Worm (Caenorhabditis elegans) whole organism, mixed stage, embryonic: ENCODE results near the gene ZK892.4.

ENCODE experiments used
- M03D4.4 ChIP-seq: sonication (generic microtip); optimal IDR thresholded peaks from 2 replicates; lab custom pipeline; 2017; ENCODE audit warnings: mild to moderate bottlenecking, missing genetic modification characterization, missing compliant biosample characterization
- bed-3 ChIP-seq: fragments of 200-800 bp; sonication (Bioruptor generic); optimal IDR thresholded peaks from 3 replicates; lab custom pipeline; 2018; ENCODE audit warnings: mild to moderate bottlenecking, missing genetic modification characterization, moderate library complexity, missing compliant biosample characterization
- blmp-1 ChIP-seq: fragments of 150-350 bp; optimal IDR thresholded peaks from 2 replicates; lab custom pipeline; 2014; ENCODE audit warnings: missing biosample characterization, missing genetic modification characterization
- ceh-39 ChIP-seq: fragments of 150-350 bp; optimal IDR thresholded peaks from 2 replicates; lab custom pipeline; 2014; ENCODE audit warnings: missing biosample characterization, missing genetic modification characterization
- ceh-43 ChIP-seq: fragments of 200-800 bp; sonication (Bioruptor generic); optimal IDR thresholded peaks from 2 replicates; lab custom pipeline; 2018; ENCODE audit warnings: mild to moderate bottlenecking, missing genetic modification characterization, moderate library complexity, missing compliant biosample characterization
- ceh-83 ChIP-seq: fragments of 200-800 bp; sonication (Bioruptor generic); optimal IDR thresholded peaks from 2 replicates; lab custom pipeline; 2018; ENCODE audit warnings: mild to moderate bottlenecking, missing genetic modification characterization, missing compliant biosample characterization
- ces-1 ChIP-seq: fragments of 150-350 bp; optimal IDR thresholded peaks from 2 replicates; lab custom pipeline; 2014; ENCODE audit warnings: missing biosample characterization, missing genetic modification reagents, missing genetic modification characterization
- cnd-1 ChIP-seq: fragments of 200-800 bp; sonication (Bioruptor generic); optimal IDR thresholded peaks from 2 replicates; lab custom pipeline; 2018; ENCODE audit warnings: mild to moderate bottlenecking, missing genetic modification characterization, missing compliant biosample characterization
- drap-1 ChIP-seq: fragments of 200-800 bp; sonication (Bioruptor generic); optimal IDR thresholded peaks from 3 replicates; lab custom pipeline; 2018; ENCODE audit warnings: mild to moderate bottlenecking, missing genetic modification characterization, missing compliant biosample characterization
- elt-1 ChIP-seq: sonication (generic microtip); optimal IDR thresholded peaks from 2 replicates; lab custom pipeline; 2017; ENCODE audit warnings: missing genetic modification characterization, mild to moderate bottlenecking, missing compliant biosample characterization, antibody characterized with exemption, moderate library complexity, borderline replicate concordance; ENCODE audit not compliant: insufficient read depth
- elt-3 ChIP-seq: fragments of 150-350 bp; optimal IDR thresholded peaks from 2 replicates; lab custom pipeline; 2014; ENCODE audit warnings: missing biosample characterization, missing genetic modification characterization
- ham-2 ChIP-seq: fragments of 200-800 bp; sonication (Bioruptor generic); optimal IDR thresholded peaks from 2 replicates; lab custom pipeline; 2018; ENCODE audit warnings: mild to moderate bottlenecking, missing genetic modification characterization, missing compliant biosample characterization
- hlh-1 ChIP-seq: fragments of 150-350 bp; optimal IDR thresholded peaks from 2 replicates; lab custom pipeline; 2014; ENCODE audit warnings: missing biosample characterization, missing genetic modification reagents, missing genetic modification characterization
- lin-32 ChIP-seq: fragments of 200-800 bp; sonication (Bioruptor generic); optimal IDR thresholded peaks from 2 replicates; lab custom pipeline; 2018; ENCODE audit warnings: mild to moderate bottlenecking, missing genetic modification characterization, missing compliant biosample characterization
- lsy-2 ChIP-seq: fragments of 150-350 bp; optimal IDR thresholded peaks from 2 replicates; lab custom pipeline; 2014; ENCODE audit warnings: missing biosample characterization, missing genetic modification characterization
- mab-5 ChIP-seq: fragments of 150-350 bp; optimal IDR thresholded peaks from 2 replicates; lab custom pipeline; 2014; ENCODE audit warnings: missing biosample characterization, missing genetic modification characterization
- mep-1 ChIP-seq: fragments of 150-350 bp; optimal IDR thresholded peaks from 2 replicates; lab custom pipeline; 2017; ENCODE audit warnings: missing biosample characterization, missing genetic modification reagents, missing genetic modification characterization, inconsistent platforms
- mls-2 ChIP-seq: sonication (generic microtip); optimal IDR thresholded peaks from 2 replicates; lab custom pipeline; 2016; ENCODE audit warnings: mild to moderate bottlenecking, missing genetic modification characterization, moderate library complexity, missing compliant biosample characterization
- nhr-12 ChIP-seq: fragments of 150-350 bp; optimal IDR thresholded peaks from 2 replicates; lab custom pipeline; 2014; ENCODE audit warnings: missing biosample characterization, missing genetic modification characterization
- nhr-2 ChIP-seq: fragments of 150-350 bp; optimal IDR thresholded peaks from 2 replicates; lab custom pipeline; 2014; ENCODE audit warnings: missing biosample characterization, missing genetic modification characterization
- nhr-237 ChIP-seq: fragments of 150-350 bp; optimal IDR thresholded peaks from 2 replicates; lab custom pipeline; 2014; ENCODE audit warnings: missing biosample characterization, missing genetic modification characterization
- nhr-28 ChIP-seq: fragments of 150-350 bp; optimal IDR thresholded peaks from 2 replicates; lab custom pipeline; 2014; ENCODE audit warnings: missing biosample characterization, missing genetic modification characterization
- nhr-76 ChIP-seq: sonication (generic microtip); optimal IDR thresholded peaks from 2 replicates; lab custom pipeline; 2017; ENCODE audit warnings: missing biosample characterization, missing genetic modification characterization
- pha-4 ChIP-seq: fragments of 150-350 bp; optimal IDR thresholded peaks from 2 replicates; lab custom pipeline; 2018; ENCODE audit warnings: missing biosample characterization, missing genetic modification reagents, missing genetic modification characterization
- sem-2 ChIP-seq: fragments of 200-800 bp; sonication (Bioruptor generic); optimal IDR thresholded peaks from 2 replicates; lab custom pipeline; 2018; ENCODE audit warnings: mild to moderate bottlenecking, missing genetic modification characterization, missing compliant biosample characterization
- snpc-4 ChIP-seq: fragments of 150-350 bp; optimal IDR thresholded peaks from 2 replicates; lab custom pipeline; 2014; ENCODE audit warnings: missing biosample characterization, missing genetic modification characterization
- sptf-1 ChIP-seq: sonication (generic microtip); optimal IDR thresholded peaks from 2 replicates; lab custom pipeline; 2017; ENCODE audit warnings: mild to moderate bottlenecking, missing genetic modification characterization, moderate library complexity, missing compliant biosample characterization
- tbx-8 ChIP-seq: fragments of 200-800 bp; sonication (Bioruptor generic); optimal IDR thresholded peaks from 2 replicates; lab custom pipeline; 2018; ENCODE audit warnings: mild to moderate bottlenecking, missing genetic modification characterization, moderate library complexity, missing compliant biosample characterization
- unc-120 ChIP-seq: sonication (generic microtip); optimal IDR thresholded peaks from 2 replicates; lab custom pipeline; 2017; ENCODE audit warnings: missing genetic modification characterization, missing compliant biosample characterization; ENCODE audit not compliant: poor library complexity, severe bottlenecking
- unc-39 ChIP-seq: fragments of 150-350 bp; optimal IDR thresholded peaks from 2 replicates; lab custom pipeline; 2014; ENCODE audit warnings: missing biosample characterization, missing genetic modification characterization
- unc-62 ChIP-seq: fragments of 150-350 bp; optimal IDR thresholded peaks from 2 replicates; lab custom pipeline; 2014; ENCODE audit warnings: missing biosample characterization, missing genetic modification reagents, missing genetic modification characterization
- zip-8 ChIP-seq: fragments of 150-350 bp; optimal IDR thresholded peaks from 2 replicates; lab custom pipeline; 2014; ENCODE audit warnings: missing biosample characterization, missing genetic modification characterization
- ztf-11 ChIP-seq: fragments of 150-350 bp; optimal IDR thresholded peaks from 2 replicates; lab custom pipeline; 2014; ENCODE audit warnings: missing biosample characterization, missing genetic modification characterization

Gene ZK892.4

ce11 chrII:9989533-9989932 lies 16.8 kb upstream of the ZK892.4 start:
- no peak for TF ChIP-seq nhr-28 (tag; lab: Kevin White, UChicago)
- TF ChIP-seq pha-4 (tag; lab: Kevin White, UChicago): no peak
- no peak for TF ChIP-seq nhr-237 (tag; lab: Kevin White, UChicago)
- TF ChIP-seq unc-62: no peak
- no peak for TF ChIP-seq ces-1 (GFP tag; lab: Kevin White, UChicago)
- no peak for TF ChIP-seq nhr-2 (tag; lab: Kevin White, UChicago)
- no peak for TF ChIP-seq nhr-76 (tag; lab: Kevin White, UChicago)
- TF ChIP-seq mab-5: no peak
- TF ChIP-seq elt-1: no peak
- no peak for TF ChIP-seq ztf-11 (tag; lab: Kevin White, UChicago)
- TF ChIP-seq ham-2 (GFP tag; lab: Kevin White, UChicago): no peak
- TF ChIP-seq mls-2: no peak
- TF ChIP-seq elt-3 (tag; lab: Kevin White, UChicago): no peak
- TF ChIP-seq M03D4.4 (tag; lab: Kevin White, UChicago): no peak
- no peak for TF ChIP-seq lsy-2 (tag; lab: Kevin White, UChicago)
- no peak for TF ChIP-seq tbx-8 (GFP tag; lab: Kevin White, UChicago)
- no peak for TF ChIP-seq unc-39 (tag; lab: Kevin White, UChicago)
- no peak for TF ChIP-seq unc-120 (tag; lab: Kevin White, UChicago)
- TF ChIP-seq, all 35 proteins: peak for 0

DNA sequence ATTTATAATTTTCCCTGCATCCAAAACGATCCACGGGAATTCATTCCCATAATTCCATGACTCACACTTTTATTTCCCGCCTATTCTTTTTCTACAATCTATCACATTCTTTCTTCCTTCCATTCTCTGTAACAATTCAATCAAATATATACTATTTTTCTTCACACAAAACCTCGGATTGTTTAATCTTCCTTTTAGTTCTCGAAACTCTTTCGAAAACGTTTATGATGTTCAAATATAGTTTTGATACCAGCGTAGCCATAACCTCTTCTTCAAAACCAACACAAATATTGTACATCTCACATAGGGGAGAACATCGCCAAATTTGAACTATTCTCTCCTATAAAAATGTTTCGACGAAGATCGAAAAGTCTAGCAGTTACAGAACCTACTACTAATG lies 15.6 kb upstream of the ZK892.4 start, which contains the start of gene lec-3:
lec-3 (plus strand) TSS at position 301 of the 400 bp plus-strand sequence.
- TF ChIP-seq zip-8 (tag; lab: Kevin White, UChicago): no peak
- TF ChIP-seq ceh-39 (tag; lab: Kevin White, UChicago): no peak
- TF ChIP-seq unc-120 (tag; lab: Kevin White, UChicago): no peak
- TF ChIP-seq blmp-1: no peak
- TF ChIP-seq cnd-1: no peak
- TF ChIP-seq sem-2: no peak
- TF ChIP-seq ham-2 (GFP tag; lab: Kevin White, UChicago): no peak
- TF ChIP-seq nhr-12 (tag; lab: Kevin White, UChicago): no peak
- no peak for TF ChIP-seq sptf-1
- TF ChIP-seq elt-3 (tag; lab: Kevin White, UChicago): no peak
- no peak for TF ChIP-seq hlh-1 (tag; lab: Kevin White, UChicago)
- TF ChIP-seq snpc-4 (tag; lab: Kevin White, UChicago): no peak
- TF ChIP-seq ceh-43 (GFP tag; lab: Kevin White, UChicago): no peak
- TF ChIP-seq M03D4.4 (tag; lab: Kevin White, UChicago): no peak
- no peak for TF ChIP-seq lin-32 (GFP tag; lab: Kevin White, UChicago)
- TF ChIP-seq drap-1 (GFP tag; lab: Kevin White, UChicago): no peak
- no peak for TF ChIP-seq bed-3 (GFP tag; lab: Kevin White, UChicago)
- no peak for TF ChIP-seq tbx-8 (GFP tag; lab: Kevin White, UChicago)
- TF ChIP-seq nhr-76 (tag; lab: Kevin White, UChicago): no peak
- TF ChIP-seq lsy-2 (tag; lab: Kevin White, UChicago): no peak

- no peak for TF ChIP-seq mls-2
- TF ChIP-seq ztf-11 (tag; lab: Kevin White, UChicago): no peak
- no peak for TF ChIP-seq nhr-2 (tag; lab: Kevin White, UChicago)
- no peak for TF ChIP-seq lsy-2 (tag; lab: Kevin White, UChicago)
- no peak for TF ChIP-seq ceh-83 (GFP tag; lab: Kevin White, UChicago)
- no peak for TF ChIP-seq drap-1 (GFP tag; lab: Kevin White, UChicago)
- no peak for TF ChIP-seq bed-3 (GFP tag; lab: Kevin White, UChicago)
- TF ChIP-seq ces-1 (GFP tag; lab: Kevin White, UChicago): peak; percentile 59
- TF ChIP-seq, all 35 proteins: peak for 1
Measured at ce11 chrII:9992474-9992873, 13.9 kb upstream of the ZK892.4 start.

- TF ChIP-seq tbx-8 (GFP tag; lab: Kevin White, UChicago): no peak
- no peak for TF ChIP-seq elt-3 (tag; lab: Kevin White, UChicago)
- no peak for TF ChIP-seq ham-2 (GFP tag; lab: Kevin White, UChicago)
Measured at ce11 chrII:9994679-9995078, 11.7 kb upstream of the ZK892.4 start.

ce11 chrII:10001065-10001464 lies 5.3 kb upstream of the ZK892.4 start, which contains the start of gene nlt-1:
nlt-1 (minus strand) TSS chrII:10001142.
- TF ChIP-seq elt-1 (no peak), mep-1 (no peak), unc-120 (tag; lab: Kevin White, UChicago) (no peak), hlh-1 (tag; lab: Kevin White, UChicago) (no peak), ham-2 (GFP tag; lab: Kevin White, UChicago) (no peak)
